Worm (Caenorhabditis elegans): ENCODE measurements around the gene fut-6.

ce11 chrII:4658245-4658644 lies 2.5 kb upstream of the fut-6 start:
- TF ChIP-seq sptf-1 (tag; optimal IDR thresholded peaks at IDR 0.05): no peak
- TF ChIP-seq hlh-4 (tag; optimal IDR thresholded peaks at IDR 0.05): no peak
